Worm (Caenorhabditis elegans): ENCODE results near the gene gly-14.

Gene gly-14

ce11 chrIII:3493138-3493537, at the start of gene gly-14:
Gene gly-14, minus strand, starts transcription at chrIII:3493238.
- TF ChIP-seq unc-39 (tag; optimal IDR thresholded peaks at IDR 0.05): no peak
- TF ChIP-seq skn-1 (tag; optimal IDR thresholded peaks at IDR 0.05): no peak
- no peak for TF ChIP-seq nhr-25 (tag; optimal IDR thresholded peaks at IDR 0.05)
- no peak for TF ChIP-seq ceh-28 (tag; optimal IDR thresholded peaks at IDR 0.05)
- no peak for TF ChIP-seq pqm-1 (tag; optimal IDR thresholded peaks at IDR 0.05)
- no peak for TF ChIP-seq nhr-23 (tag; optimal IDR thresholded peaks at IDR 0.05)
- TF ChIP-seq aly-2 (tag; optimal IDR thresholded peaks at IDR 0.05): no peak
- TF ChIP-seq hmg-11 (tag; optimal IDR thresholded peaks at IDR 0.05): no peak
- TF ChIP-seq daf-12 (tag; optimal IDR thresholded peaks at IDR 0.05): no peak
- no peak for TF ChIP-seq nfya-1 (tag; optimal IDR thresholded peaks at IDR 0.05; ENCODE audit: insufficient read depth)
- TF ChIP-seq elt-2 (tag; optimal IDR thresholded peaks at IDR 0.05): no peak

ce11 chrIII:3542105-3542504, 49.1 kb upstream of the gly-14 start:
- TF ChIP-seq nfya-1 (tag; optimal IDR thresholded peaks at IDR 0.05; ENCODE audit: insufficient read depth): peak; percentile 68
- TF ChIP-seq nhr-11 (tag; optimal IDR thresholded peaks at IDR 0.05): no peak
- peak; percentile 0 for TF ChIP-seq sea-2 (GFP tag; optimal IDR thresholded peaks at IDR 0.05)
- TF ChIP-seq lin-39 (tag; optimal IDR thresholded peaks at IDR 0.05): peak; percentile 62
- peak; percentile 8 for TF ChIP-seq lin-15B (tag; optimal IDR thresholded peaks at IDR 0.05)
- TF ChIP-seq eor-1 (tag; optimal IDR thresholded peaks at IDR 0.05): no peak
- TF ChIP-seq hmg-11 (tag; optimal IDR thresholded peaks at IDR 0.05): peak; percentile 38

- TF ChIP-seq egl-27 (tag; optimal IDR thresholded peaks at IDR 0.05): no peak
- no peak for TF ChIP-seq mdl-1 (tag; optimal IDR thresholded peaks at IDR 0.05)
- no peak for TF ChIP-seq eor-1 (tag; optimal IDR thresholded peaks at IDR 0.05)
- TF ChIP-seq nhr-28 (tag; optimal IDR thresholded peaks at IDR 0.05): no peak
- no peak for TF ChIP-seq sea-2 (GFP tag; optimal IDR thresholded peaks at IDR 0.05)
- no peak for TF ChIP-seq ceh-16 (tag; optimal IDR thresholded peaks at IDR 0.05)
- TF ChIP-seq nfya-1 (tag; optimal IDR thresholded peaks at IDR 0.05; ENCODE audit: insufficient read depth): no peak
- TF ChIP-seq elt-1 (tag; optimal IDR thresholded peaks at IDR 0.05): no peak
- no peak for TF ChIP-seq nhr-76 (tag; optimal IDR thresholded peaks at IDR 0.05)
- no peak for TF ChIP-seq fkh-2 (tag; optimal IDR thresholded peaks at IDR 0.05)
- TF ChIP-seq nhr-237 (tag; optimal IDR thresholded peaks at IDR 0.05): no peak
- TF ChIP-seq pha-4 (tag; optimal IDR thresholded peaks at IDR 0.05): no peak
- no peak for TF ChIP-seq egl-5 (tag; optimal IDR thresholded peaks at IDR 0.05)
- no peak for TF ChIP-seq nhr-67 (tag; optimal IDR thresholded peaks at IDR 0.05)
- TF ChIP-seq ztf-11 (tag; optimal IDR thresholded peaks at IDR 0.05): no peak
- TF ChIP-seq ama-1 (optimal IDR thresholded peaks at IDR 0.05): no peak
Observed at ce11 chrIII:3541539-3541938, 48.5 kb upstream of the gly-14 start, which contains the start of gene ben-1. Gene ben-1, minus strand, starts transcription at chrIII:3541639.

ce11 chrIII:3541093-3541492, 48.1 kb upstream of the gly-14 start:
- no peak for TF ChIP-seq ceh-28 (tag; optimal IDR thresholded peaks at IDR 0.05)
- no peak for TF ChIP-seq elt-1 (tag; optimal IDR thresholded peaks at IDR 0.05)
- no peak for TF ChIP-seq nhr-67 (tag; optimal IDR thresholded peaks at IDR 0.05)
- TF ChIP-seq nfya-1 (tag; optimal IDR thresholded peaks at IDR 0.05; ENCODE audit: insufficient read depth): no peak
- no peak for TF ChIP-seq elt-3 (tag; optimal IDR thresholded peaks at IDR 0.05)
- TF ChIP-seq ceh-16 (tag; optimal IDR thresholded peaks at IDR 0.05): no peak
- TF ChIP-seq lin-39 (tag; optimal IDR thresholded peaks at IDR 0.05): no peak
- no peak for TF ChIP-seq fos-1 (tag; optimal IDR thresholded peaks at IDR 0.05)

- TF ChIP-seq elt-3 (tag; optimal IDR thresholded peaks at IDR 0.05): no peak
- peak; percentile 46 for TF ChIP-seq nhr-43 (tag; optimal IDR thresholded peaks at IDR 0.05; ENCODE audit: poor library complexity, severe bottlenecking)
- TF ChIP-seq unc-62 (GFP tag; optimal IDR thresholded peaks at IDR 0.05): no peak
- TF ChIP-seq daf-12 (tag; optimal IDR thresholded peaks at IDR 0.05): no peak
- TF ChIP-seq egl-27 (tag; optimal IDR thresholded peaks at IDR 0.05): no peak
- no peak for TF ChIP-seq aly-2 (tag; optimal IDR thresholded peaks at IDR 0.05)
- peak; percentile 38 for TF ChIP-seq pqm-1 (tag; optimal IDR thresholded peaks at IDR 0.05)
- TF ChIP-seq nhr-77 (tag; optimal IDR thresholded peaks at IDR 0.05): no peak
- TF ChIP-seq tbx-2 (tag; optimal IDR thresholded peaks at IDR 0.05): no peak
- TF ChIP-seq lin-39 (tag; optimal IDR thresholded peaks at IDR 0.05): no peak
- TF ChIP-seq eor-1 (tag; optimal IDR thresholded peaks at IDR 0.05): no peak
- no peak for TF ChIP-seq skn-1 (tag; optimal IDR thresholded peaks at IDR 0.05)
- peak; percentile 18 for TF ChIP-seq jun-1 (tag; optimal IDR thresholded peaks at IDR 0.05)
- no peak for TF ChIP-seq nhr-67 (tag; optimal IDR thresholded peaks at IDR 0.05)
- TF ChIP-seq nfya-1 (tag; optimal IDR thresholded peaks at IDR 0.05; ENCODE audit: insufficient read depth): peak; percentile 60
- no peak for TF ChIP-seq mdl-1 (tag; optimal IDR thresholded peaks at IDR 0.05)
- no peak for TF ChIP-seq nhr-11 (tag; optimal IDR thresholded peaks at IDR 0.05)
- TF ChIP-seq ZK546.5 (tag; optimal IDR thresholded peaks at IDR 0.05): no peak
- TF ChIP-seq ceh-9 (tag; optimal IDR thresholded peaks at IDR 0.05): no peak
- peak; percentile 41 for TF ChIP-seq elt-2 (tag; optimal IDR thresholded peaks at IDR 0.05)
- peak; percentile 92 for TF ChIP-seq pha-4 (tag; optimal IDR thresholded peaks at IDR 0.05)
- TF ChIP-seq sea-2 (GFP tag; optimal IDR thresholded peaks at IDR 0.05): no peak
- peak; percentile 35 for TF ChIP-seq snpc-4 (tag; optimal IDR thresholded peaks at IDR 0.05)
- TF ChIP-seq fkh-10 (GFP tag; optimal IDR thresholded peaks at IDR 0.05): no peak
- no peak for TF ChIP-seq nhr-237 (tag; optimal IDR thresholded peaks at IDR 0.05)
- TF ChIP-seq lsy-12 (tag; optimal IDR thresholded peaks at IDR 0.05): no peak
- TF ChIP-seq nhr-76 (tag; optimal IDR thresholded peaks at IDR 0.05): no peak
- TF ChIP-seq unc-39 (tag; optimal IDR thresholded peaks at IDR 0.05): no peak
- TF ChIP-seq hmg-11 (tag; optimal IDR thresholded peaks at IDR 0.05): no peak
- TF ChIP-seq ceh-28 (tag; optimal IDR thresholded peaks at IDR 0.05): no peak
- no peak for TF ChIP-seq egl-5 (tag; optimal IDR thresholded peaks at IDR 0.05)
- no peak for TF ChIP-seq fos-1 (tag; optimal IDR thresholded peaks at IDR 0.05)
- TF ChIP-seq ztf-11 (tag; optimal IDR thresholded peaks at IDR 0.05): no peak
- peak; percentile 40 for TF ChIP-seq nhr-25 (tag; optimal IDR thresholded peaks at IDR 0.05)
Observed at ce11 chrIII:3540424-3540823, 47.4 kb upstream of the gly-14 start.
